Worm (Caenorhabditis elegans) whole organism, L2 larva: ENCODE data around the gene mps-2.
A peak's percentile ranks its signal among the peaks of the same experiment; 100 is the strongest.

Source experiments
- ceh-82 ChIP-seq: fragments of 150-350 bp; optimal IDR thresholded peaks from 2 replicates; lab custom pipeline; 2014; ENCODE audit warnings: missing biosample characterization, missing genetic modification characterization
- dmd-4 ChIP-seq: sonication (generic microtip); optimal IDR thresholded peaks from 2 replicates; lab custom pipeline; 2017; ENCODE audit warnings: missing biosample characterization, missing genetic modification characterization
- elt-3 ChIP-seq: sonication (generic microtip); optimal IDR thresholded peaks from 2 replicates; lab custom pipeline; 2017; ENCODE audit warnings: missing biosample characterization, missing genetic modification characterization
- lin-11 ChIP-seq: fragments of 150-350 bp; sonication (generic microtip); optimal IDR thresholded peaks from 2 replicates; lab custom pipeline; 2014; ENCODE audit warnings: missing biosample characterization, missing genetic modification characterization, inconsistent platforms, mixed read lengths
- lin-13 ChIP-seq: fragments of 150-350 bp; optimal IDR thresholded peaks from 2 replicates; lab custom pipeline; 2014; ENCODE audit warnings: missing biosample characterization, missing genetic modification reagents, missing genetic modification characterization
- lin-39 ChIP-seq: fragments of 150-350 bp; optimal IDR thresholded peaks from 2 replicates; lab custom pipeline; 2014; ENCODE audit warnings: missing biosample characterization, missing genetic modification reagents, missing genetic modification characterization
- nhr-12 ChIP-seq: fragments of 150-350 bp; optimal IDR thresholded peaks from 2 replicates; lab custom pipeline; 2014; ENCODE audit warnings: missing biosample characterization, missing genetic modification characterization
- nhr-21 ChIP-seq: fragments of 150-350 bp; optimal IDR thresholded peaks from 2 replicates; lab custom pipeline; 2014; ENCODE audit warnings: missing biosample characterization, missing genetic modification characterization
- nhr-237 ChIP-seq: fragments of 150-350 bp; optimal IDR thresholded peaks from 2 replicates; lab custom pipeline; 2014; ENCODE audit warnings: missing biosample characterization, missing genetic modification characterization
- nhr-6 ChIP-seq: fragments of 150-350 bp; optimal IDR thresholded peaks from 2 replicates; lab custom pipeline; 2014; ENCODE audit warnings: missing biosample characterization, missing genetic modification characterization
- nhr-77 ChIP-seq: fragments of 150-350 bp; optimal IDR thresholded peaks from 2 replicates; lab custom pipeline; 2014; ENCODE audit warnings: missing biosample characterization, missing genetic modification characterization
- sem-4 ChIP-seq: fragments of 150-350 bp; optimal IDR thresholded peaks from 2 replicates; lab custom pipeline; 2014; ENCODE audit warnings: missing biosample characterization, missing genetic modification reagents, missing genetic modification characterization
- snpc-4 ChIP-seq: fragments of 150-350 bp; optimal IDR thresholded peaks from 2 replicates; lab custom pipeline; 2014; ENCODE audit warnings: missing biosample characterization, missing genetic modification characterization
- unc-39 ChIP-seq: fragments of 150-350 bp; optimal IDR thresholded peaks from 2 replicates; lab custom pipeline; 2014; ENCODE audit warnings: missing biosample characterization, missing genetic modification characterization

- TF ChIP-seq lin-39 (tag; lab: Kevin White, UChicago) = no peak
- TF ChIP-seq nhr-237 (tag; lab: Kevin White, UChicago) = no peak
- TF ChIP-seq nhr-21 (tag; lab: Kevin White, UChicago) = no peak
- TF ChIP-seq nhr-6 = no peak
- no peak for TF ChIP-seq nhr-77 (tag; lab: Kevin White, UChicago)
- no peak for TF ChIP-seq dmd-4 (tag; lab: Kevin White, UChicago)
- peak; percentile 34 for TF ChIP-seq lin-11 (tag; lab: Kevin White, UChicago)
- no peak for TF ChIP-seq sem-4
- TF ChIP-seq nhr-12 = no peak
- no peak for TF ChIP-seq snpc-4 (tag; lab: Kevin White, UChicago)
- no peak for TF ChIP-seq ceh-82 (tag; lab: Kevin White, UChicago)
- peak; percentile 6 for TF ChIP-seq lin-13 (GFP tag; lab: Kevin White, UChicago)
- TF ChIP-seq unc-39 = no peak
- TF ChIP-seq elt-3 = no peak
Measured at ce11 chrII:347734-348133, 35.7 kb upstream of the mps-2 start, which contains the start of gene D1069.3.
